Fruit fly (Drosophila melanogaster): Measurements from ENCODE around the gene ArgRS.

dm6 chrX:15891606-15892345, 47.8 kb upstream of the ArgRS start, which contains the start of gene shi:
- no peak for TF ChIP-seq CG12605 (GFP tag; IDR thresholded peaks at IDR 0.05)
- no peak for TF ChIP-seq Snoo (tag; optimal IDR thresholded peaks at IDR 0.05)
- no peak for TF ChIP-seq gl (tag; optimal IDR thresholded peaks at IDR 0.05)
- no peak for TF ChIP-seq CG8301 (tag; optimal IDR thresholded peaks at IDR 0.05)

Data from whole organism, pupa.